Fruit fly (Drosophila melanogaster) whole organism, prepupa: ENCODE data around the gene CG14113.

Experiments
- Blimp-1 ChIP-seq: fragments of 200-800 bp; sonication (Bioruptor generic); optimal IDR thresholded peaks from 3 replicates; lab custom pipeline; 2017; ENCODE audit warnings: missing biosample characterization, missing genetic modification characterization, mild to moderate bottlenecking, moderate library complexity, missing genetic modification reagents
- CG10631 ChIP-seq: fragments of 200-800 bp; sonication (Bioruptor generic); optimal IDR thresholded peaks from 2 replicates; lab custom pipeline; 2016; ENCODE audit warnings: missing biosample characterization, missing genetic modification characterization
- CG10669 ChIP-seq: fragments of 200-800 bp; sonication (Bioruptor generic); optimal IDR thresholded peaks from 3 replicates; lab custom pipeline; 2018; ENCODE audit warnings: missing biosample characterization, mild to moderate bottlenecking, missing genetic modification characterization, moderate library complexity
- CG11294 ChIP-seq: fragments of 200-800 bp; sonication (Bioruptor generic); IDR thresholded peaks from 2 replicates; pipeline ENCODE4 v1.3.6; 2022; ENCODE audit warnings: missing biosample characterization, missing genetic modification characterization
- CG11762 ChIP-seq: fragments of 200-800 bp; sonication (Bioruptor generic); optimal IDR thresholded peaks from 3 replicates; lab custom pipeline; 2016; ENCODE audit warnings: missing biosample characterization, missing genetic modification characterization; ENCODE audit not compliant: insufficient read depth
- CG11902 ChIP-seq: fragments of 200-800 bp; sonication (Bioruptor generic); optimal IDR thresholded peaks from 3 replicates; lab custom pipeline; 2016; ENCODE audit warnings: missing biosample characterization, missing genetic modification characterization
- CG15336 ChIP-seq: fragments of 200-800 bp; sonication (Bioruptor generic); IDR thresholded peaks from 2 replicates; pipeline ENCODE4 v1.3.6; 2022; ENCODE audit warnings: missing biosample characterization, missing genetic modification characterization
- CG1621 ChIP-seq: fragments of 200-800 bp; sonication (Bioruptor generic); optimal IDR thresholded peaks from 3 replicates; lab custom pipeline; 2018; ENCODE audit warnings: missing biosample characterization, mild to moderate bottlenecking, missing genetic modification characterization
- CG16779 ChIP-seq: fragments of 200-800 bp; sonication (Bioruptor generic); optimal IDR thresholded peaks from 3 replicates; lab custom pipeline; 2017; ENCODE audit warnings: missing biosample characterization, mild to moderate bottlenecking, missing genetic modification characterization
- CG3032 ChIP-seq: fragments of 200-800 bp; optimal IDR thresholded peaks from 2 replicates; lab custom pipeline; 2019; ENCODE audit warnings: missing biosample characterization, mild to moderate bottlenecking, missing genetic modification characterization, moderate library complexity
- CG32006 ChIP-seq: fragments of 200-800 bp; sonication (Bioruptor generic); optimal IDR thresholded peaks from 3 replicates; lab custom pipeline; 2017; ENCODE audit warnings: missing biosample characterization, mild to moderate bottlenecking, missing genetic modification characterization
- CG34406 ChIP-seq: fragments of 200-800 bp; sonication (Bioruptor generic); optimal IDR thresholded peaks from 3 replicates; lab custom pipeline; 2016; ENCODE audit warnings: missing biosample characterization, missing genetic modification characterization
- CG3919 ChIP-seq: fragments of 200-800 bp; sonication (Bioruptor generic); optimal IDR thresholded peaks from 3 replicates; lab custom pipeline; 2016; ENCODE audit warnings: missing biosample characterization, missing genetic modification characterization
- CG6163 ChIP-seq: fragments of 200-800 bp; sonication (Bioruptor generic); IDR thresholded peaks from 3 replicates; pipeline ENCODE4 v1.3.6; 2022; ENCODE audit warnings: missing biosample characterization, missing genetic modification characterization
- CG6854 ChIP-seq: fragments of 200-800 bp; sonication (Bioruptor generic); optimal IDR thresholded peaks from 2 replicates; lab custom pipeline; 2017; ENCODE audit warnings: missing biosample characterization, mild to moderate bottlenecking, missing genetic modification characterization
- CG7368 ChIP-seq: fragments of 200-800 bp; sonication (Bioruptor generic); optimal IDR thresholded peaks from 3 replicates; lab custom pipeline; 2016; ENCODE audit warnings: missing biosample characterization, missing genetic modification characterization
- CG8119 ChIP-seq: fragments of 200-800 bp; sonication (Bioruptor generic); IDR thresholded peaks from 3 replicates; pipeline ENCODE4 v1.3.6; 2022; ENCODE audit warnings: missing biosample characterization, missing genetic modification characterization
- CG9139 ChIP-seq: fragments of 200-800 bp; sonication (Bioruptor generic); optimal IDR thresholded peaks from 3 replicates; lab custom pipeline; 2017; ENCODE audit warnings: missing biosample characterization, mild to moderate bottlenecking, missing genetic modification characterization
- Eip75B ChIP-seq: fragments of 200-800 bp; sonication (Bioruptor generic); optimal IDR thresholded peaks from 3 replicates; lab custom pipeline; 2016; ENCODE audit warnings: missing biosample characterization, missing genetic modification characterization
- Eip78C ChIP-seq: fragments of 200-800 bp; sonication (Bioruptor generic); peaks from one replicate; lab custom pipeline; 2016; ENCODE audit warnings: missing biosample characterization, missing genetic modification characterization
- Eip93F ChIP-seq: fragments of 200-800 bp; sonication (Bioruptor generic); optimal IDR thresholded peaks from 2 replicates; lab custom pipeline; 2016; ENCODE audit warnings: missing biosample characterization, mild to moderate bottlenecking, missing genetic modification characterization
- Ets21C ChIP-seq: fragments of 200-800 bp; sonication (Bioruptor generic); optimal IDR thresholded peaks from 3 replicates; lab custom pipeline; 2016; ENCODE audit warnings: missing biosample characterization, missing genetic modification characterization
- Ets96B ChIP-seq: fragments of 200-800 bp; optimal IDR thresholded peaks from 2 replicates; lab custom pipeline; 2019; ENCODE audit warnings: missing biosample characterization, mild to moderate bottlenecking, missing genetic modification characterization, moderate library complexity
- Hr38 ChIP-seq: sonication (Bioruptor generic); optimal IDR thresholded peaks from 2 replicates; lab custom pipeline; 2016; ENCODE audit warnings: missing biosample characterization, missing genetic modification characterization
- Hr4 ChIP-seq: fragments of 200-800 bp; sonication (Bioruptor generic); optimal IDR thresholded peaks from 3 replicates; lab custom pipeline; 2016; ENCODE audit warnings: missing biosample characterization, missing genetic modification characterization
- Lpt ChIP-seq: fragments of 200-800 bp; sonication (Bioruptor generic); optimal IDR thresholded peaks from 3 replicates; lab custom pipeline; 2016; ENCODE audit warnings: missing biosample characterization, missing genetic modification characterization
- Met ChIP-seq: fragments of 200-800 bp; sonication (Bioruptor generic); optimal IDR thresholded peaks from 3 replicates; lab custom pipeline; 2016; ENCODE audit warnings: missing biosample characterization, missing genetic modification characterization
- OdsH ChIP-seq: fragments of 200-800 bp; sonication (Bioruptor generic); optimal IDR thresholded peaks from 3 replicates; lab custom pipeline; 2016; ENCODE audit warnings: missing biosample characterization, missing genetic modification characterization
- Smox ChIP-seq: fragments of 200-800 bp; sonication (Bioruptor generic); optimal IDR thresholded peaks from 3 replicates; lab custom pipeline; 2016; ENCODE audit warnings: missing biosample characterization, missing genetic modification characterization
- Sox102F ChIP-seq: fragments of 200-800 bp; sonication (Bioruptor generic); optimal IDR thresholded peaks from 2 replicates; lab custom pipeline; 2016; ENCODE audit warnings: missing biosample characterization, mild to moderate bottlenecking, missing genetic modification characterization
- achi ChIP-seq: fragments of 200-800 bp; sonication (Bioruptor generic); optimal IDR thresholded peaks from 3 replicates; lab custom pipeline; 2016; ENCODE audit warnings: missing biosample characterization, missing genetic modification characterization
- cyc ChIP-seq: fragments of 200-800 bp; sonication (Bioruptor generic); optimal IDR thresholded peaks from 3 replicates; lab custom pipeline; 2016; ENCODE audit warnings: missing biosample characterization, missing genetic modification characterization
- eg ChIP-seq: fragments of 200-800 bp; sonication (Bioruptor generic); IDR thresholded peaks from 3 replicates; pipeline ENCODE4 v1.3.6; 2022; ENCODE audit warnings: missing biosample characterization, missing genetic modification characterization
- esn ChIP-seq: fragments of 200-800 bp; sonication (Bioruptor generic); optimal IDR thresholded peaks from 2 replicates; lab custom pipeline; 2016; ENCODE audit warnings: missing biosample characterization, mild to moderate bottlenecking, missing genetic modification characterization, moderate library complexity
- fd59A ChIP-seq: fragments of 200-800 bp; sonication (Bioruptor generic); optimal IDR thresholded peaks from 2 replicates; lab custom pipeline; 2017; ENCODE audit warnings: missing biosample characterization, mild to moderate bottlenecking, missing genetic modification characterization, missing genetic modification reagents
- fd85E ChIP-seq: fragments of 200-800 bp; sonication (Bioruptor generic); optimal IDR thresholded peaks from 3 replicates; lab custom pipeline; 2016; ENCODE audit warnings: missing biosample characterization, missing genetic modification characterization
- fkh ChIP-seq: fragments of 200-800 bp; sonication (Bioruptor generic); optimal IDR thresholded peaks from 3 replicates; lab custom pipeline; 2017; ENCODE audit warnings: missing biosample characterization, mild to moderate bottlenecking, missing genetic modification characterization, moderate library complexity
- lz ChIP-seq: fragments of 200-800 bp; sonication (Bioruptor generic); optimal IDR thresholded peaks from 3 replicates; lab custom pipeline; 2016; ENCODE audit warnings: missing biosample characterization, missing genetic modification characterization
- spab ChIP-seq: fragments of 200-800 bp; sonication (Bioruptor generic); optimal IDR thresholded peaks from 2 replicates; lab custom pipeline; 2017; ENCODE audit warnings: missing biosample characterization, mild to moderate bottlenecking, missing genetic modification characterization, missing genetic modification reagents
- svp ChIP-seq: fragments of 200-800 bp; sonication (Bioruptor generic); peaks from one replicate; lab custom pipeline; 2016; ENCODE audit warnings: missing biosample characterization, missing genetic modification characterization
- topi ChIP-seq: fragments of 200-800 bp; sonication (Bioruptor generic); optimal IDR thresholded peaks from 3 replicates; lab custom pipeline; 2016; ENCODE audit warnings: missing biosample characterization, missing genetic modification characterization
- vri ChIP-seq: fragments of 200-800 bp; sonication (Bioruptor generic); optimal IDR thresholded peaks from 3 replicates; lab custom pipeline; 2016; ENCODE audit warnings: missing biosample characterization, mild to moderate bottlenecking, missing genetic modification characterization

Gene CG14113

dm6 chr3L:13288161-13288560 lies 40.8 kb upstream of the CG14113 start (continued):
- TF ChIP-seq CG11902 (GFP tag; lab: Kevin White, UChicago) (no peak), Eip78C (GFP tag; lab: Kevin White, UChicago) (peak; percentile 86), fd85E (no peak), Smox (GFP tag; lab: Kevin White, UChicago) (no peak), cyc (GFP tag; lab: Kevin White, UChicago) (no peak), Ets96B (peak; percentile 35), CG32006 (GFP tag; lab: Kevin White, UChicago) (no peak), CG8119 (GFP tag; lab: Robert Waterston, UW) (no peak), CG3032 (tag; lab: Kevin White, UChicago) (no peak), esn (GFP tag; lab: Kevin White, UChicago) (no peak), fd59A (GFP tag; lab: Kevin White, UChicago) (peak; percentile 62), CG6854 (no peak), CG3919 (GFP tag; lab: Kevin White, UChicago) (no peak), CG9139 (GFP tag; lab: Kevin White, UChicago) (no peak), Eip75B (GFP tag; lab: Kevin White, UChicago) (peak; percentile 48), Sox102F (GFP tag; lab: Kevin White, UChicago) (no peak), achi (GFP tag; lab: Kevin White, UChicago) (peak; percentile 17), spab (GFP tag; lab: Kevin White, UChicago) (peak; percentile 45), Lpt (GFP tag; lab: Kevin White, UChicago) (no peak), CG6163 (no peak), CG11294 (no peak), Hr38 (no peak), Eip93F (GFP tag; lab: Kevin White, UChicago) (no peak), CG34406 (GFP tag; lab: Kevin White, UChicago) (peak; percentile 8), eg (GFP tag; lab: Robert Waterston, UW) (no peak), CG16779 (tag; lab: Kevin White, UChicago) (no peak), CG1621 (tag; lab: Kevin White, UChicago) (peak; percentile 10), lz (no peak), topi (GFP tag; lab: Kevin White, UChicago) (no peak), CG10631 (peak; percentile 39), Blimp-1 (no peak), OdsH (peak; percentile 27), Ets21C (no peak), CG10669 (GFP tag; lab: Kevin White, UChicago) (no peak), CG15336 (GFP tag; lab: Robert Waterston, UW) (no peak), Met (GFP tag; lab: Kevin White, UChicago) (no peak)

DNA sequence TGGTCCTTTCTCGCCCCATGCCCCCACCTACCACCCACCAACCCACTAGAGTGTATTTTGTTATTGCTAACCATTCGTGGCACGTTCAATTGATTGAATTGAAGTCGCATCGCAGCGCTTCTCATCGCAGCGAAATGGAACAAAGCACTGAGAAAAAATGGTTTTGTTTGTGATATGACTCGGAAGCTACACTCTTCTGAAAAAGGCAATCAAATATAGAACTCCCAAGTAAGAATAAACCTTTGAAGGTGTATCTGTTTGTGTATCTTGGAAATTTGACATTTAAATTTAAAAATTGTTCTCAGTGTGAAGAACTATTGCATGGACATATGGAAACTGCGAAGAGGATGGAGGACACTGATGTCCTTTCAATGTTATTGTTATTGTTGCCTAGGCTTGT lies 33.3 kb upstream of the CG14113 start:
- TF ChIP-seq CG11762 (GFP tag; lab: Kevin White, UChicago) (no peak), cyc (GFP tag; lab: Kevin White, UChicago) (no peak), svp (GFP tag; lab: Kevin White, UChicago) (no peak), Hr4 (GFP tag; lab: Kevin White, UChicago) (peak; percentile 2), Ets96B (no peak), CG7368 (GFP tag; lab: Kevin White, UChicago) (no peak), Eip78C (GFP tag; lab: Kevin White, UChicago) (no peak), vri (GFP tag; lab: Kevin White, UChicago) (no peak), Eip75B (GFP tag; lab: Kevin White, UChicago) (no peak), esn (GFP tag; lab: Kevin White, UChicago) (no peak), fkh (GFP tag; lab: Kevin White, UChicago) (no peak), CG6163 (0 out of 3 replicates have a peak, but pooled peaks have one; percentile 19), CG15336 (GFP tag; lab: Robert Waterston, UW) (no peak), Ets21C (no peak), Blimp-1 (no peak), lz (no peak)
